Comparison of ENCODE assay signal across 5 worm cellular contexts in the genomic region with DNA sequence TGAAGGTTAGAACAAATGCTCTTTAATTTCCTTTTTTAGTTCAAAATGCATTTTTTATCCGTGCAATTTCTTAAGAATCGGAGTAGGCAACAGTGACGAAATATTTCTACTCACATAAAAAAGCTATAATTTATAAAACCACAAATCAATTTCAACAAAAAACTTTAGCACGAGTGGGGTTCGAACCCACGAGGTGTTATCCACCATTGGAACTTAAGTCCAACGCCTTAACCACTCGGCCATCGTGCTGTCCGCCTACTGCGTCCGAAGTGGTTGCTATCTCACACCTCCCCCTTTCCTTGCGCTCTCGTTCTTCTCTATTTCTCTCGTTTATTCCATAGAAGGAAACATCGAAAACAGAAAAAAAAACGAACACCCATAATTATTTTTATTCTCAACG.
A peak's percentile ranks its signal among the peaks of the same experiment; 100 is the strongest.
TF ChIP-seq lines count a peak whose summit lies in the region.

No protein-coding gene starts in this region.

TF ChIP-seq in whole organism, L1 larva, 84 proteins besides CTCF, POLR2A, EP300 and RAD21 (continues in another document):
- TF ChIP-seq nhr-84 (tag; optimal IDR thresholded peaks at IDR 0.05; lab: Kevin White, UChicago) (no peak), hpl-2 (GFP tag; optimal IDR thresholded peaks at IDR 0.05; lab: Kevin White, UChicago) (no peak), lin-13 (GFP tag; optimal IDR thresholded peaks at IDR 0.05; lab: Kevin White, UChicago) (peak; percentile 40), lin-14 (GFP tag; optimal IDR thresholded peaks at IDR 0.05; lab: Kevin White, UChicago) (peak; percentile 75), egl-13 (tag; optimal IDR thresholded peaks at IDR 0.05; lab: Kevin White, UChicago) (peak; percentile 63), unc-62 (GFP tag; optimal IDR thresholded peaks at IDR 0.05; lab: Kevin White, UChicago) (no peak), F16B12.6 (tag; optimal IDR thresholded peaks at IDR 0.05; lab: Kevin White, UChicago) (no peak), fkh-10 (GFP tag; optimal IDR thresholded peaks at IDR 0.05; lab: Kevin White, UChicago) (peak; percentile 14), fkh-8 (tag; optimal IDR thresholded peaks at IDR 0.05; lab: Kevin White, UChicago) (peak; percentile 68), nhr-76 (tag; optimal IDR thresholded peaks at IDR 0.05; lab: Kevin White, UChicago) (no peak), zag-1 (tag; optimal IDR thresholded peaks at IDR 0.05; lab: Kevin White, UChicago) (no peak), elt-2 (tag; optimal IDR thresholded peaks at IDR 0.05; lab: Kevin White, UChicago) (peak; percentile 42), grh-1 (GFP tag; IDR thresholded peaks at IDR 0.05; lab: Robert Waterston, UW) (no peak), nhr-77 (tag; optimal IDR thresholded peaks at IDR 0.05; lab: Kevin White, UChicago) (peak; percentile 51), C16A3.4 (tag; optimal IDR thresholded peaks at IDR 0.05; lab: Kevin White, UChicago) (peak; percentile 65), tlp-1 (tag; optimal IDR thresholded peaks at IDR 0.05; lab: Kevin White, UChicago) (no peak), pqm-1 (tag; optimal IDR thresholded peaks at IDR 0.05; lab: Kevin White, UChicago) (no peak), ztf-11 (tag; optimal IDR thresholded peaks at IDR 0.05; lab: Kevin White, UChicago) (no peak)

TF ChIP-seq in whole organism, L3 larva, 47 proteins besides CTCF, POLR2A, EP300 and RAD21 (continues in another document):
- no peak for TF ChIP-seq aly-2 (tag; optimal IDR thresholded peaks at IDR 0.05; lab: Kevin White, UChicago)
- peak; percentile 56 for TF ChIP-seq lsy-12 (tag; optimal IDR thresholded peaks at IDR 0.05; lab: Kevin White, UChicago)
- no peak for TF ChIP-seq nhr-28 (tag; optimal IDR thresholded peaks at IDR 0.05; lab: Kevin White, UChicago)
- TF ChIP-seq nhr-43 (tag; optimal IDR thresholded peaks at IDR 0.05; lab: Kevin White, UChicago; ENCODE audit: poor library complexity, severe bottlenecking): peak; percentile 59
- peak; percentile 41 for TF ChIP-seq ceh-28 (tag; optimal IDR thresholded peaks at IDR 0.05; lab: Kevin White, UChicago)
- no peak for TF ChIP-seq nhr-11 (tag; optimal IDR thresholded peaks at IDR 0.05; lab: Kevin White, UChicago)
- TF ChIP-seq ceh-82 (tag; optimal IDR thresholded peaks at IDR 0.05; lab: Kevin White, UChicago): peak; percentile 21
- TF ChIP-seq daf-12 (tag; optimal IDR thresholded peaks at IDR 0.05; lab: Kevin White, UChicago): no peak
- TF ChIP-seq mdl-1 (tag; optimal IDR thresholded peaks at IDR 0.05; lab: Kevin White, UChicago): no peak
- no peak for TF ChIP-seq nfya-1 (tag; optimal IDR thresholded peaks at IDR 0.05; lab: Kevin White, UChicago; ENCODE audit: insufficient read depth)
- TF ChIP-seq ama-1 (optimal IDR thresholded peaks at IDR 0.05; lab: Kevin White, UChicago): no peak
- TF ChIP-seq egl-5 (tag; optimal IDR thresholded peaks at IDR 0.05; lab: Kevin White, UChicago): no peak
- no peak for TF ChIP-seq ztf-4 (tag; optimal IDR thresholded peaks at IDR 0.05; lab: Kevin White, UChicago)
- TF ChIP-seq jun-1 (tag; optimal IDR thresholded peaks at IDR 0.05; lab: Kevin White, UChicago): peak; percentile 53
- TF ChIP-seq pqm-1 (tag; optimal IDR thresholded peaks at IDR 0.05; lab: Kevin White, UChicago): peak; percentile 6
- no peak for TF ChIP-seq unc-39 (tag; optimal IDR thresholded peaks at IDR 0.05; lab: Kevin White, UChicago)
- TF ChIP-seq fos-1 (tag; optimal IDR thresholded peaks at IDR 0.05; lab: Kevin White, UChicago): no peak
- TF ChIP-seq zag-1 (tag; optimal IDR thresholded peaks at IDR 0.05; lab: Kevin White, UChicago): no peak

TF ChIP-seq in whole organism, early embryonic, 17 proteins besides CTCF, POLR2A, EP300 and RAD21:
- TF ChIP-seq tbx-37 (GFP tag; conservative IDR thresholded peaks at IDR 0.05; lab: Robert Waterston, UW) (peak; percentile 88), hmbx-1 (tag; optimal IDR thresholded peaks at IDR 0.05; lab: Kevin White, UChicago) (peak; percentile 63), tbx-11 (GFP tag; IDR thresholded peaks at IDR 0.05; lab: Robert Waterston, UW) (peak; percentile 84), ceh-13 (GFP tag; optimal IDR thresholded peaks at IDR 0.05; lab: Kevin White, UChicago) (peak; percentile 73), ama-1 (optimal IDR thresholded peaks at IDR 0.05; lab: Kevin White, UChicago) (no peak), hnd-1 (tag; optimal IDR thresholded peaks at IDR 0.05; lab: Kevin White, UChicago) (peak; percentile 81), flt-1 (GFP tag; IDR thresholded peaks at IDR 0.05; lab: Robert Waterston, UW) (peak; percentile 87), F13C5.2 (tag; optimal IDR thresholded peaks at IDR 0.05; lab: Kevin White, UChicago) (peak; percentile 94), hmg-4 (GFP tag; optimal IDR thresholded peaks at IDR 0.05; lab: Kevin White, UChicago) (no peak), B0310.2 (tag; optimal IDR thresholded peaks at IDR 0.05; lab: Kevin White, UChicago) (peak; percentile 69), ceh-36 (tag; optimal IDR thresholded peaks at IDR 0.05; lab: Kevin White, UChicago) (peak; percentile 86), sea-1 (GFP tag; conservative IDR thresholded peaks at IDR 0.05; lab: Robert Waterston, UW) (peak; percentile 93), tra-4 (tag; optimal IDR thresholded peaks at IDR 0.05; lab: Kevin White, UChicago) (peak; percentile 46), pes-1 (GFP tag; IDR thresholded peaks at IDR 0.05; lab: Robert Waterston, UW) (peak; percentile 94), scrt-1 (GFP tag; IDR thresholded peaks at IDR 0.05; lab: Robert Waterston, UW) (peak; percentile 90), aly-1 (tag; optimal IDR thresholded peaks at IDR 0.05; lab: Kevin White, UChicago) (peak; percentile 80), ets-7 (tag; optimal IDR thresholded peaks at IDR 0.05; lab: Kevin White, UChicago) (peak; percentile 73)

TF ChIP-seq in whole organism, midembryonic, 9 proteins besides CTCF, POLR2A, EP300 and RAD21:
- TF ChIP-seq ztf-23 (GFP tag; IDR thresholded peaks at IDR 0.05; lab: Robert Waterston, UW): peak; percentile 88
- TF ChIP-seq ref-1 (GFP tag; conservative IDR thresholded peaks at IDR 0.05; lab: Robert Waterston, UW): peak; percentile 79
- TF ChIP-seq klf-2 (GFP tag; conservative IDR thresholded peaks at IDR 0.05; lab: Robert Waterston, UW): peak; percentile 83
- peak; percentile 92 for TF ChIP-seq tab-1 (GFP tag; IDR thresholded peaks at IDR 0.05; lab: Robert Waterston, UW)
- TF ChIP-seq cog-1 (tag; optimal IDR thresholded peaks at IDR 0.05; lab: Kevin White, UChicago): peak; percentile 74
- peak; percentile 90 for TF ChIP-seq ztf-29 (GFP tag; IDR thresholded peaks at IDR 0.05; lab: Robert Waterston, UW)
- TF ChIP-seq T22C8.4 (GFP tag; IDR thresholded peaks at IDR 0.05; lab: Robert Waterston, UW): peak; percentile 85
- peak; percentile 96 for TF ChIP-seq flt-1 (GFP tag; IDR thresholded peaks at IDR 0.05; lab: Robert Waterston, UW)
- peak; percentile 30 for TF ChIP-seq med-1 (GFP tag; optimal IDR thresholded peaks at IDR 0.05; lab: Kevin White, UChicago; ENCODE audit: insufficient read depth)
TF ChIP-seq in whole organism, midembryonic: peak in this region for 9.

TF ChIP-seq in whole organism, young adult, 124 proteins besides CTCF, POLR2A, EP300 and RAD21 (continues in another document):
- TF ChIP-seq ztf-25 (GFP tag; IDR thresholded peaks at IDR 0.05; lab: Robert Waterston, UW): peak; percentile 92
- TF ChIP-seq let-607 (tag; optimal IDR thresholded peaks at IDR 0.05; lab: Kevin White, UChicago): peak; percentile 38 to 66
- peak; percentile 95 for TF ChIP-seq rpc-1 (optimal IDR thresholded peaks at IDR 0.05; lab: Kevin White, UChicago)
- peak; percentile 98 for TF ChIP-seq rpc-1 (tag; optimal IDR thresholded peaks at IDR 0.05; lab: Kevin White, UChicago)
- TF ChIP-seq madf-6 (GFP tag; IDR thresholded peaks at IDR 0.05; lab: Robert Waterston, UW): peak; percentile 73
- peak; percentile 85 for TF ChIP-seq ceh-27 (GFP tag; optimal IDR thresholded peaks at IDR 0.05; lab: Kevin White, UChicago)
- peak; percentile 90 for TF ChIP-seq nhr-90 (tag; optimal IDR thresholded peaks at IDR 0.05; lab: Kevin White, UChicago)
- TF ChIP-seq K12H6.12 (tag; optimal IDR thresholded peaks at IDR 0.05; lab: Kevin White, UChicago): peak; percentile 64
- peak; percentile 10 for TF ChIP-seq F49E8.2 (tag; optimal IDR thresholded peaks at IDR 0.05; lab: Kevin White, UChicago; ENCODE audit: insufficient read depth)
- TF ChIP-seq B0261.1 (tag; optimal IDR thresholded peaks at IDR 0.05; lab: Kevin White, UChicago): peak; percentile 97
- no peak for TF ChIP-seq mel-28 (tag; optimal IDR thresholded peaks at IDR 0.05; lab: Kevin White, UChicago; ENCODE audit: borderline replicate concordance)
- 0 out of 2 replicates have a peak, but pooled peaks have one; percentile 54 for TF ChIP-seq hsf-1 (GFP tag; IDR thresholded peaks at IDR 0.05; lab: Robert Waterston, UW)
- no peak for TF ChIP-seq ccch-3 (GFP tag; optimal IDR thresholded peaks at IDR 0.05; lab: Kevin White, UChicago)
- peak; percentile 40 for TF ChIP-seq F22D6.2 (tag; optimal IDR thresholded peaks at IDR 0.05; lab: Kevin White, UChicago)
- no peak for TF ChIP-seq efl-1 (GFP tag; optimal IDR thresholded peaks at IDR 0.05; lab: Kevin White, UChicago)
- peak; percentile 36 for TF ChIP-seq ceh-79 (tag; optimal IDR thresholded peaks at IDR 0.05; lab: Kevin White, UChicago)
- TF ChIP-seq mcd-1 (GFP tag; IDR thresholded peaks at IDR 0.05; lab: Robert Waterston, UW): peak; percentile 68
- TF ChIP-seq zfh-2 (GFP tag; conservative IDR thresholded peaks at IDR 0.05; lab: Robert Waterston, UW): no peak
- TF ChIP-seq akir-1 (GFP tag; optimal IDR thresholded peaks at IDR 0.05; lab: Kevin White, UChicago): no peak
- TF ChIP-seq ceh-100 (GFP tag; IDR thresholded peaks at IDR 0.05; lab: Robert Waterston, UW): peak; percentile 63
- TF ChIP-seq mes-4 (tag; optimal IDR thresholded peaks at IDR 0.05; lab: Kevin White, UChicago): peak; percentile 88
- TF ChIP-seq Y56A3A.18 (GFP tag; IDR thresholded peaks at IDR 0.05; lab: Robert Waterston, UW): peak; percentile 92
- no peak; the same call in 1 of the 2 replicates for TF ChIP-seq dox-1 (GFP tag; IDR thresholded peaks at IDR 0.05; lab: Robert Waterston, UW)
- peak; percentile 89; the same call in 1 of the 2 replicates for TF ChIP-seq ztf-28 (GFP tag; IDR thresholded peaks at IDR 0.05; lab: Robert Waterston, UW)
- peak; percentile 64 for TF ChIP-seq gei-17 (GFP tag; optimal IDR thresholded peaks at IDR 0.05; lab: Kevin White, UChicago)
- peak; percentile 73 for TF ChIP-seq lin-40 (tag; optimal IDR thresholded peaks at IDR 0.05; lab: Kevin White, UChicago)
- TF ChIP-seq lin-54 (GFP tag; optimal IDR thresholded peaks at IDR 0.05; lab: Kevin White, UChicago): peak; percentile 59
- peak; percentile 70; the same call in 1 of the 2 replicates for TF ChIP-seq ztf-6 (GFP tag; IDR thresholded peaks at IDR 0.05; lab: Robert Waterston, UW)
- peak; percentile 72 for TF ChIP-seq attf-5 (GFP tag; optimal IDR thresholded peaks at IDR 0.05; lab: Kevin White, UChicago)
- no peak for TF ChIP-seq B0336.3 (GFP tag; IDR thresholded peaks at IDR 0.05; lab: Robert Waterston, UW)
- TF ChIP-seq ama-1 (optimal IDR thresholded peaks at IDR 0.05; lab: Kevin White, UChicago): no peak
- TF ChIP-seq ama-1 (GFP tag; optimal IDR thresholded peaks at IDR 0.05; lab: Kevin White, UChicago): peak in 1 of 2 experiments; percentile 81
